Worm (Caenorhabditis elegans) whole organism, dauer: ENCODE measurements around the gene parn-1.

Experiments
- unc-62 ChIP-seq: sonication (generic microtip); optimal IDR thresholded peaks from 2 replicates; lab custom pipeline; 2017; ENCODE audit warnings: missing biosample characterization, missing genetic modification reagents, missing genetic modification characterization

The parn-1 gene

DNA sequence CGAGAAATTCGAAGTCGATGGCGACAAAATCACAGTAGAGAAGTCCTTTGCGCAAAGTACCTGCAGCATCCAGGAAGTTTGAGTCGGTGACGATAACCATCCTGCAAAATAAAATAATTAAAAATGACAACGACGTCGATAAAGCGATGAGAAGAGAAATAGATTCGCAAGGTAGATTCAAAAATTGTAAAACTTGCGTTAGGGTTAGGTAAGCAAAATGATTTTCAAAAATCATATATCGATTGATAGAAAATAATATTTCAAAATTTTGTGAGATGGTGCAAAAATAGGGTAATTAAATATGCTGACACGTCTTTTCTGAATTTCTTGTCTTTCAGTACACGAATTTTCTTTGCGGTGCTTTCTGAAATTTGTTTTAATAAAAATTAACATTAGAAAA lies at the start of gene parn-1:
TSS of gene parn-1 (minus strand) at position 101 of the 400 bp plus-strand sequence.
- no peak for TF ChIP-seq unc-62 (GFP tag; lab: Kevin White, UChicago)

DNA sequence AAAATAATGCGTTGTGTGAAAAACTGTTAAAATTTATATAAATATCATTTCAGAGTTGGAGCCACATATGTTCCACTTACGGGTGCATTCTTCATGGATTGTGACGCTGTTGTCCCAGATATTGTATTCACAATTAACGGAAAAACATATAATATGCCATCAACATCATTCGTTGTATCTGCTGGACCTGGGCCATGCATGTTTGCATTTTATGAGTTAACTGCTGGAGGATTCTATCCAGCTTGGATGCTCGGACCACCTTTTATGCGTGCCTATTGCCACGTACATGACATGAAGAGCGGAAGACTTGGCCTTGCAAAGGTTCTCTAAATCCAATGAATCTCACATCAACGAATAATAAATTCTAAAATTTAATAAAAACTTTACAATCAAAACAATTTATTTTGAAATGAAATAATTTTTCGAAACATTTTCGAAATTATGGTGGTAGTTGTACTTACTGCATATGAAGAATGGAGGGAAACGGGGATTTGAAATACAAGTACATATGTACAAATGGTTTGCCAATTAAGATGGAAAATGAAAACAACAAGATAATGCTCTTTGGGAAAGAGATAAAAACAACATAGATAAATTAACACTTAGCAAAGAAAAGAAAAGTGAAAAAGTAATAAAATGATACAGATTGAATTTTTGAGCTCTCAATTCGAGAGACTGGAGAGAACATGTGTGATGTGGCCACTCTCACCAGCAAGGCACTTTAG lies 48.9 kb upstream of the parn-1 start:
- no peak for TF ChIP-seq unc-62 (GFP tag; lab: Kevin White, UChicago)

DNA sequence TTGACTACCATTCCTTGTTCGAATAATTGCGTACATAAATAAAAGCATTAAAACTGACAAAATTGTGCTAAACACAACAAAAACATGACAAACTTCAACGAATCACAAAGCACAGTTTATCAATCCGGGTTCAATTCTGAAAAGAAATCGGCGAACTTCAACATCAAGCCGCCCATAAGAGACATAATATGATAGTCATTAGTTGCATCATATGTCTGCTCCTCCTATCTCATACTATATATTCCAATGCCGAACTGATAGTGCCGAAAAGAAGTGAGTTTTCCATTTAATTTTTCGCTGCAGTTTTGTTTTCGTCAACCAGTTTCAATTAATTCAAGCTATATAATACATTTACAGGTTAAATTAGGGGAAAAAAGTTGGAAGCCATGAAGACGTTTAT lies 46.6 kb upstream of the parn-1 start, which contains the start of gene hrg-7:
TSS of gene hrg-7 (plus strand) at position 358 of the 400 bp plus-strand sequence.
- TF ChIP-seq unc-62 (GFP tag; lab: Kevin White, UChicago) = no peak

DNA sequence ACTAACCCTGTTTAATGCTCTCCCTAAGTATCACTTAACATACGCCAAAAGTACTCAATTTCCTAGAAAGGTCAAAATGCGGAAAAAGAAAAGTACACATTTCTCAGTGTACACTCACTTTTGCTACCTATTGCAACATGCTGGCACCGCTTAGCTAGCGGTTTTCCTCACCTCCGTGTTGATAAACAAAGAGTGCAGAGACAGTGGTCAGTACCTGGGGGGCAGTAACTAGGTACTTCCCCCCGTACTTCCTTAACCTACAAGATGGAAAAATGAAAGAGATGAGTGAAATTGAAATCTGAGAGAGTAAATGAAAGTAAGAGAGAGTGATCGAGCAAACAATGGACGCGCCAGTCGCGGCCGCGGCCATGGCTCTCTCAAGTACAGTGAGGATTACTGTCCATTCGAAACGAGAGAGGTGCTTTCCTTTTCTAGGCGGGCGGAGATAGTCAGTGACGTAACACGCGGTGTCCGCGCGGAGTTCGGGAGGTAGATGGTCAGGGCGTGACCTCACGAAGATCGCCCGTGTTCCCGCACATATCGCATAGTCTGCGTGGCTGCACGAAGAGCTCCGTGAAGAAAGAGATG lies 41.2 kb upstream of the parn-1 start, which contains the start of gene cky-1:
TSS of gene cky-1 (plus strand) at position 538 of the 588 bp plus-strand sequence.
- TF ChIP-seq unc-62 (GFP tag; lab: Kevin White, UChicago) = no peak

DNA sequence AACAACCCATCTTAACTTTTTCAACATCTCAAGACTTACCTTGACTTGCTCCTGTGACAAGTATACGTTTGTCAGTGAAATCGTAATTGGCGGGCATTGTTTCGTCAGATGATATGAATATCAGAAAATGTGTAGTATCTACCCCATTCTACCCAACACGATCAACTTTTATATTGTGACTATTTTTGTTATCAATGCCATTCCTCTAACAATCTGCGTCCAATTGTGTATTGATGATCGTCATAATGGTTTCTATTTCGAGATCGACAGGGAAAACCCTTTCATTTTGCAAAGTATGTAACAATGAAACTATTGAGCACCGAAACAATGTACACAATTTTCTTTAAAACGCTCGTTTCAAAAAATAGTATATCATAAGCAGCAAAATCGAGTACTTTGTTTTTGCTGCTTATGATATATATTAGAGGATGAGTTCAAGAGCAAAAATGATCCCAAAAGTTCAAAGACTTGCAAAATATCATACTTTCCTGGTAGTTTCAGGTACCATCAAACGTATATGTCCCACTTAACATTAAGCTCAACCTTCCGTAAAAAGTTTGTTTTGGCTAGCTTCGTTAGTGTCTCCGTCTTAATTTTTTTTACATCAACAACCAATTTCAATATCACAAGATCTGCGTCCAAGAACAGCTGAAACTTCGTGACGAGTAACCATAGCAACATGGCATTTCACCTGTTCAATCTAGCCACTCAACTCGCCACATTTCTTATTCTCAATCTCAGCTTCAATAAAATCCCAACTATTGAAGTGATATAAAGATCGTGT lies 38.6 kb upstream of the parn-1 start, which contains the start of the genes dhs-21 and xbx-9:
TSS of gene dhs-21 (minus strand) at position 181 of the 784 bp plus-strand sequence.
TSS of gene xbx-9 (plus strand) at position 734 of the 784 bp plus-strand sequence.
- TF ChIP-seq unc-62 (GFP tag; lab: Kevin White, UChicago) = no peak

DNA sequence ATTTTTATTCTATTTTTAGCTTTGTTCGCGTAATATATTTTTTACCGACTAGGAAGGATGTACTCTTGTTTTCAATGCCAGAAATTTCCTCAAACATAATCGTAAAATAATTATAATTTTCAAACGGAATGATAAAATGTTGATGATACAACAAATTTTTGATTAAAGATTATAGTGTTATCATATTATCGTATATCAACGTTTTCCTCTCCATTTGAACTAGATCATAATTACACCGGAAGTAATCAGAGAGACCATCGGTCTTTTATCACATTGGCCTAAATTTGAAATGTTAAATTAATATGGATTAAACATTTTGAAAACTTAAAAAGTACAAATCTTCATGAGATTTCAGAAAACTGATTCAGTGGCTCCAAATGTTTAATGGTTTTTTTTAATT lies 37.7 kb upstream of the parn-1 start:
- no peak for TF ChIP-seq unc-62 (GFP tag; lab: Kevin White, UChicago)

DNA sequence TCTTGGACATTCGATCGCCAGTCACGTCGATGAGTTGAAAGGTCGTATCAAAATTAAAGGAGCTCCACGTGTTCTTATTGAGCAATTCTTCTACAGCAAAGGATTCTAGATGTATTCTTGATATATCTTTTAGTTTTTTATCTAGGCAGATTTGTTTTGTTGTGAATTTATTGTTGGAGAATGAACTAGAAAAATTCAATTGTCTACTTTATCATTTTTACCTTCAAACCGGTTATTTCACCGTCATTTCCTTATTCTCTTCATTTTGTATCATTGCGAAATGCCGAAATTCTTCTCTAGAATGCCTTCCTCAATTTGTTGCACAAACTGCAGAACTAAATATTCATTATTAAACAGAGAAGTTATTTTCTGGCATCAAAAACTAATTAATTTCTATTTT lies 34.2 kb upstream of the parn-1 start, which contains the start of gene R11D1.10:
TSS of gene R11D1.10 (plus strand) at position 301 of the 400 bp plus-strand sequence.
- no peak for TF ChIP-seq unc-62 (GFP tag; lab: Kevin White, UChicago)

DNA sequence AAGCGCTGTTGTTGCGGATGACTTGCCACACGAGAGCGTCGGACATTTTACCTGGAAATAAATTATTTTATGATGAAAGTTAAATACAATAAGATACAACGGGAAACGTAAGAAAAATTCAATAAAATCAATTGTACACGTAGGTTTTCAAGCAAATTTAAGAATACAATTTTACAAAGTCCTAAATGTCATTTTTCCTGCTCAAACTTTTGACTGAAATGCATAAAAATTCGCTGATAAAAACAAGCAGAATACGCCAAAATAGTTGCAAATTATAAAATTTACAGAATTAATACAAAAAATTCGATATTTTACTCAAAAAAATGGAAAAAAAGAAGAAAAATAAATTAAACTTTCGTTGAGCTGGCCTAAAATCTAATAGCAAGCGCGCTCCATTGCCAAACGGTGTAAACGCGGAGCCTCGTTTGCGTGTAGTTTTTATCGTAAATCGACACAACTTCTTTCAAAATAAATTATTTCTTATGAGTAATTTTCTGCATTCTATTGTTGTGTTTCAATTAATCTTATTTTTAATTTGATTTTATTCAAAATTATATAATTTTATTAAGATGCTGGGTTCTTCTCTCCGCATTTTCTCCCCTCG lies 33.1 kb upstream of the parn-1 start, which contains the start of the genes rpl-28 and mrpl-49:
TSS of gene rpl-28 (minus strand) at position 51 of the 604 bp plus-strand sequence.
TSS of gene mrpl-49 (plus strand) at position 570 of the 604 bp plus-strand sequence.
- TF ChIP-seq unc-62 (GFP tag; lab: Kevin White, UChicago) = no peak

DNA sequence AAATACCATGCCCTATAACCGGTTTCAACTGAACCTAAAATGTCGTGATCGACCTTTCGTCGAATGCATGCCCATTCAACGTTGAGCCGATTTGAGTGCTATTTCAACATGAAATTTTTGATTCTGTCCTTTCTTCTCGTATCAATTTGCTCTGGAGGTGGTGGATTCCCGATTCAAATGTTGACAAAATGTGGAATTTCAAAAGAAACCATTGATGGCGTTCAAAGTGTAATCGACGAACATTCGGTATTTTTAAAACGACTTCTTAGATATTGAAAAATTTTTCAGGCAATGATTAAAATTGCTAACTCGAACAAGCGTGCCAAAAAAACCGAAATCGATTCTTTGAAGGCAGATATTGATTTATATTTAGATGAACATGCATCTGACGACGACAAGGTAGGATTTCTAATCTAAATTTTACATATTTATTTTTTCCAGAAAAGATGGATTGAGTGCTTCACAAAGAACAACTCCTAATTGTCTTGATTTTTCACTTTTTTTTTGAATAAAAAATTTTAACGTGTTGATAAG lies 32.1 kb upstream of the parn-1 start, which contains the start of gene R11D1.13:
TSS of gene R11D1.13 (plus strand) at position 51 of the 534 bp plus-strand sequence.
- no peak for TF ChIP-seq unc-62 (GFP tag; lab: Kevin White, UChicago)

DNA sequence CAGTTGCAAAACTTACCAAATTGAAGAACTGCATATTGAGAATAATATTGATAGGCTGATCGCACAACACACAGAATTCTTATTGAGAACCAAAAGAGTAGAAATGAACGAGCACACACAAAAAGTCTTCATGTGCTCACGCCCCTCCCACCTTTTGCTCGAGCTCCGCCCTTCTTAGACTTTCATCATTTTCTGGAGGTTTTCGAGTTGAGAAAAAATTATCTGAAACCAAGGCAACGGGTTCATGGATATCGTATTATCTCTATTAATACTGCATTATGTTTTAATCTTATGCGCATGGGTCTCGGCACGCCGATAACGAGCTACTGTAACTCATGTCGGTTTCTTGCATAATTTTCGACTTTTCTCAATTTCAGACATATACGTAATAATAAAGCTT lies 30.8 kb upstream of the parn-1 start, which contains the start of gene R11D1.12:
TSS of gene R11D1.12 (minus strand) at position 101 of the 400 bp plus-strand sequence.
- no peak for TF ChIP-seq unc-62 (GFP tag; lab: Kevin White, UChicago)

DNA sequence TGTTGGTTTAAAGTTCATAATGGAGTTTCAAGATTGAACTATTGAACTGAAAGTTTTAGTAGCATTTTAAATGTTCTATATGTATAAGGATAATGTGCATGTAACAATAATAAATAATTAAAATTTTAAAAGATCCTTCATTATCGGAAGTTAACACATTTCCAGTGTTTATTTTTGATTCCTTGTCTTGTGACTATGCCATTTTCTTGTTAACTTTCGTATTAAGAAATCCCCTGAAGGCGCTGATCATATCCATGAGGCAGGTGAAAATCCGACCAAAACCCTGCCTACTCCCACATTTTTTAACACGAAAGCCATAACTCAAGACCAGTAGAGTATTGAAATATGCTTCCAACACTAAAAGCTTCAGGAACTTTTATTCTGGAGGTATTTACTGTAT lies 24.7 kb upstream of the parn-1 start, which contains the start of gene R11D1.7:
TSS of gene R11D1.7 (plus strand) at position 301 of the 400 bp plus-strand sequence.
- TF ChIP-seq unc-62 (GFP tag; lab: Kevin White, UChicago) = no peak

DNA sequence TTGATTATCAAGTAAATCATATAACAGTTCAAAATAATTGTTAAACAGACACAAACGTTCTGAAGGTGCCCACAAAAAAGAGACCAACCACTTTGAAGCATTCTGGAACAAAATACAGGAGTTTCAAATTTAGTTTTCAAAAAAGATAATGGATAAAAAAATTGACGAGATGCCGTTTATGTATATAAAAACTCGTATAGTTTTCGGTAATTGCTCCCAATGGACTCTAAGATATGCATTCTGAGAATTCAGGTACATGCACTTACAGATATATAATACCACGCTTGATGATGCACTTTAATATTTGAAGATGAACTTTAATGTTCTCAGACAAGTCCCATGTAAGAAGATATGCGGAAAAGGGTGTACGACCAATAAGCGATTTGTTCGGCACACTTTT lies 23.6 kb upstream of the parn-1 start, which contains the start of gene str-181:
TSS of gene str-181 (minus strand) at position 101 of the 400 bp plus-strand sequence.
- no peak for TF ChIP-seq unc-62 (GFP tag; lab: Kevin White, UChicago)

DNA sequence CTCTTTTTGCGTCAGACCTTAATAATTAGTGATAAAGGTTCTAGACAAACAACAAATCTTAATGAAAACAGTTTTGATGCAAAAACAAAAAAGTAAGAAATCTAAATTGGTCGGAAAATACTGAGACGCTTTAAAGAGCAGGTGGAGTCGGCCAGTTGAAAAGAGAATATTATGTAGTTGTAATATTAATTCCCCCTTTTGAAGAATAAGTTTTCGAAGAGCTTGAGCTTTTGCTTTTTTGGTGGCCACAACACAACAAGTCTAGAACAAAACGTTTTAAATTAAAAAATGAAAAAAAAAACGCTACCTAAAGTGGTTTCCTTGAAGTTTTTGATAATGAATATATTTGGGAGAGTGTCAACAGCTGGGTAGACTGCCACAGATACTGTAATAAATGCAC lies 21.4 kb upstream of the parn-1 start, which contains the start of gene str-178:
TSS of gene str-178 (minus strand) at position 101 of the 400 bp plus-strand sequence.
- no peak for TF ChIP-seq unc-62 (GFP tag; lab: Kevin White, UChicago)

DNA sequence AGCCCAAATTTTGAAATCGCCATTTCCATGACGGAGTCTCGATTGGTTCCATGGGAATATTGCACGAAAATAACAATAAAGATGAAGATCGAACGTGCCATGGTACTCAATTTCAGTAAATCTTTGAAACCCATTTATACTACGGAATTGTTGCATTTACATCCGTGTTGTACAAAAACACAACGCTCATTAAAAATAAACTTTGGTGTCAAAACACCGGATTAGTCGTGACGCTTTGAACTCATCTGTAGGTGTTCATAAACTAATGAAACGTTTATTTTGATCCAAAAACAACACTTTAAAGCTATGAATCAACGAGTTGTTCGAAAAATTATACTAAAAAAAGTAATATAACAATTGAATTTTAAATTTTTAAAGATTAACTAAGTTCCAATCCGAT lies 19.1 kb upstream of the parn-1 start, which contains the start of gene R11D1.4:
TSS of gene R11D1.4 (minus strand) at position 101 of the 400 bp plus-strand sequence.
- no peak for TF ChIP-seq unc-62 (GFP tag; lab: Kevin White, UChicago)
